Worm (Caenorhabditis elegans): ENCODE results near the gene pqn-18.

ce11 chrX:12946533-12946932 lies 38.9 kb downstream of the pqn-18 start, which contains the start of gene C05E7.3:
- TF ChIP-seq sox-4 (tag; optimal IDR thresholded peaks at IDR 0.05) (no peak), ceh-31 (tag; optimal IDR thresholded peaks at IDR 0.05) (no peak), nhr-232 (tag; optimal IDR thresholded peaks at IDR 0.05) (no peak), ztf-16 (tag; optimal IDR thresholded peaks at IDR 0.05) (no peak), F13H6.1 (tag; optimal IDR thresholded peaks at IDR 0.05) (no peak), rnt-1 (tag; optimal IDR thresholded peaks at IDR 0.05) (no peak), ama-1 (optimal IDR thresholded peaks at IDR 0.05) (no peak), fkh-10 (GFP tag; optimal IDR thresholded peaks at IDR 0.05) (no peak), lim-6 (tag; optimal IDR thresholded peaks at IDR 0.05) (no peak), C38D4.7 (GFP tag; optimal IDR thresholded peaks at IDR 0.05) (no peak), ceh-14 (tag; optimal IDR thresholded peaks at IDR 0.05) (no peak), tbx-2 (tag; optimal IDR thresholded peaks at IDR 0.05) (no peak), unc-86 (tag; optimal IDR thresholded peaks at IDR 0.05) (no peak)

Measured in whole organism, late embryonic.